Fruit fly (Drosophila melanogaster): ENCODE data around the gene Mcm6.
A peak's percentile ranks its signal among the peaks of the same experiment; 100 is the strongest.

Mcm6 gene

dm6 chrX:6706570-6707306 lies 32.6 kb downstream of the Mcm6 start (continued):
- no peak for TF ChIP-seq CG7271 (tag; optimal IDR thresholded peaks at IDR 0.05)
- no peak for TF ChIP-seq CG16779 (GFP tag; IDR thresholded peaks at IDR 0.05)
- no peak for TF ChIP-seq CG14860 (GFP tag; IDR thresholded peaks at IDR 0.05; ENCODE audit: partially characterized antibody)
- TF ChIP-seq pb (GFP tag; optimal IDR thresholded peaks at IDR 0.05), result no peak
- peak; percentile 91 for TF ChIP-seq CG12769 (tag; optimal IDR thresholded peaks at IDR 0.05)
- TF ChIP-seq crc (GFP tag; optimal IDR thresholded peaks at IDR 0.05), result no peak
- TF ChIP-seq peb (GFP tag; IDR thresholded peaks at IDR 0.05), result no peak
- TF ChIP-seq repo (GFP tag; optimal IDR thresholded peaks at IDR 0.05), result no peak
- no peak for TF ChIP-seq CG8478 (optimal IDR thresholded peaks at IDR 0.05)
- peak; percentile 49 for TF ChIP-seq lab (GFP tag; optimal IDR thresholded peaks at IDR 0.05)
- no peak for TF ChIP-seq mld (GFP tag; IDR thresholded peaks at IDR 0.05; ENCODE audit: partially characterized antibody)
- TF ChIP-seq CG3726 (GFP tag; IDR thresholded peaks at IDR 0.05), result no peak
- TF ChIP-seq nerfin-2 (GFP tag; IDR thresholded peaks at IDR 0.05; ENCODE audit: partially characterized antibody), result no peak
- no peak for TF ChIP-seq Dad (GFP tag; optimal IDR thresholded peaks at IDR 0.05)
- TF ChIP-seq Lim3 (GFP tag; IDR thresholded peaks at IDR 0.05), result no peak
- TF ChIP-seq Lhr (GFP tag; optimal IDR thresholded peaks at IDR 0.05), result no peak
- TF ChIP-seq caup (GFP tag; optimal IDR thresholded peaks at IDR 0.05; ENCODE audit: severe bottlenecking), result peak; percentile 20
- no peak for TF ChIP-seq Abd-B (GFP tag; optimal IDR thresholded peaks at IDR 0.05)
- no peak for TF ChIP-seq zen2 (GFP tag; IDR thresholded peaks at IDR 0.05; ENCODE audit: partially characterized antibody)
- TF ChIP-seq CG18619 (GFP tag; optimal IDR thresholded peaks at IDR 0.05), result no peak
- TF ChIP-seq kah (GFP tag; optimal IDR thresholded peaks at IDR 0.05), result no peak
- no peak for TF ChIP-seq eyg (GFP tag; optimal IDR thresholded peaks at IDR 0.05)
- no peak for TF ChIP-seq Lpt (GFP tag; optimal IDR thresholded peaks at IDR 0.05)
- TF ChIP-seq CG14441 (GFP tag; IDR thresholded peaks at IDR 0.05), result peak; percentile 41
- TF ChIP-seq Myb (GFP tag; optimal IDR thresholded peaks at IDR 0.05), result no peak
- peak; percentile 22 for TF ChIP-seq CG2678 (tag; optimal IDR thresholded peaks at IDR 0.05)
- no peak for TF ChIP-seq CG3163 (GFP tag; optimal IDR thresholded peaks at IDR 0.05)
- TF ChIP-seq Fer1 (GFP tag; optimal IDR thresholded peaks at IDR 0.05), result peak; percentile 31
- TF ChIP-seq CG6254 (GFP tag; optimal IDR thresholded peaks at IDR 0.05), result no peak
- TF ChIP-seq ranshi (GFP tag; IDR thresholded peaks at IDR 0.05), result no peak
- TF ChIP-seq NFAT (GFP tag; IDR thresholded peaks at IDR 0.05), result 0 out of 2 replicates have a peak, but pooled peaks have one; percentile 12
- peak in 1 of 2 experiments; percentile 14 for TF ChIP-seq Pdp1 (GFP tag; optimal IDR thresholded peaks at IDR 0.05)
- TF ChIP-seq bsh (GFP tag; optimal IDR thresholded peaks at IDR 0.05), result no peak
- peak; percentile 36 for TF ChIP-seq sd (tag; optimal IDR thresholded peaks at IDR 0.05)
- TF ChIP-seq H15 (GFP tag; IDR thresholded peaks at IDR 0.05), result no peak
- TF ChIP-seq maf-S (GFP tag; optimal IDR thresholded peaks at IDR 0.05), result no peak
- peak; percentile 16 for TF ChIP-seq grau (tag; optimal IDR thresholded peaks at IDR 0.05)
- TF ChIP-seq Gsc (GFP tag; IDR thresholded peaks at IDR 0.05), result no peak
- no peak for TF ChIP-seq CkIIα-i1 (GFP tag; IDR thresholded peaks at IDR 0.05)
- no peak for TF ChIP-seq jing (GFP tag; optimal IDR thresholded peaks at IDR 0.05)
- TF ChIP-seq Ets97D (GFP tag; optimal IDR thresholded peaks at IDR 0.05), result no peak
- TF ChIP-seq CG10543 (GFP tag; optimal IDR thresholded peaks at IDR 0.05), result peak; percentile 37
- peak; percentile 18 for TF ChIP-seq exex (tag; optimal IDR thresholded peaks at IDR 0.05)
- TF ChIP-seq CG15011 (GFP tag; optimal IDR thresholded peaks at IDR 0.05), result no peak
- TF ChIP-seq HLH4C (GFP tag; IDR thresholded peaks at IDR 0.05; ENCODE audit: partially characterized antibody), result no peak
- TF ChIP-seq CG7372 (GFP tag; IDR thresholded peaks at IDR 0.05), result no peak
- no peak for TF ChIP-seq dysf (GFP tag; IDR thresholded peaks at IDR 0.05)
- TF ChIP-seq CG30431 (GFP tag; optimal IDR thresholded peaks at IDR 0.05), result no peak
- 0 out of 4 replicates have a peak, but pooled peaks have one; percentile 49 for TF ChIP-seq chinmo (GFP tag; IDR thresholded peaks at IDR 0.05; ENCODE audit: partially characterized antibody)
